Worm (Caenorhabditis elegans) whole organism, L3 larva: ENCODE measurements around the gene srv-15.

ENCODE experiments used
- ama-1 ChIP-seq: fragments of 150-350 bp; optimal IDR thresholded peaks from 2 replicates; lab custom pipeline; 2018
- ceh-16 ChIP-seq: sonication (generic microtip); optimal IDR thresholded peaks from 2 replicates; lab custom pipeline; 2017; ENCODE audit warnings: missing biosample characterization, missing genetic modification characterization
- egl-27 ChIP-seq: sonication (generic microtip); optimal IDR thresholded peaks from 4 replicates; lab custom pipeline; 2017; ENCODE audit warnings: missing biosample characterization, missing genetic modification reagents, missing genetic modification characterization
- egl-5 ChIP-seq: fragments of 150-350 bp; optimal IDR thresholded peaks from 2 replicates; lab custom pipeline; 2017; ENCODE audit warnings: missing biosample characterization, missing genetic modification reagents, missing genetic modification characterization, inconsistent platforms
- elt-1 ChIP-seq: fragments of 150-350 bp; optimal IDR thresholded peaks from 2 replicates; lab custom pipeline; 2014; ENCODE audit warnings: missing biosample characterization, missing genetic modification characterization
- elt-3 ChIP-seq, 3 experiments: fragments of 150-350 bp in 1 of 3; sonication (generic microtip) in 2 of 3; optimal IDR thresholded peaks; 2 replicates in 2 of 3; 4 replicates in 1 of 3; lab custom pipeline; 2014 to 2017; ENCODE audit warnings: missing biosample characterization in 3 of 3, missing genetic modification characterization in 3 of 3
- nfya-1 ChIP-seq: sonication (generic microtip); optimal IDR thresholded peaks from 2 replicates; lab custom pipeline; 2017; ENCODE audit warnings: missing genetic modification characterization, mild to moderate bottlenecking, missing compliant biosample characterization, antibody characterized with exemption, moderate library complexity; ENCODE audit not compliant: insufficient read depth
- nhr-11 ChIP-seq: fragments of 150-350 bp; optimal IDR thresholded peaks from 2 replicates; lab custom pipeline; 2014; ENCODE audit warnings: missing biosample characterization, missing genetic modification characterization
- nhr-28 ChIP-seq: fragments of 150-350 bp; optimal IDR thresholded peaks from 2 replicates; lab custom pipeline; 2014; ENCODE audit warnings: missing biosample characterization, missing genetic modification characterization
- pha-4 ChIP-seq: fragments of 150-350 bp; optimal IDR thresholded peaks from 2 replicates; lab custom pipeline; 2014; ENCODE audit warnings: missing biosample characterization, missing genetic modification reagents, missing genetic modification characterization

DNA sequence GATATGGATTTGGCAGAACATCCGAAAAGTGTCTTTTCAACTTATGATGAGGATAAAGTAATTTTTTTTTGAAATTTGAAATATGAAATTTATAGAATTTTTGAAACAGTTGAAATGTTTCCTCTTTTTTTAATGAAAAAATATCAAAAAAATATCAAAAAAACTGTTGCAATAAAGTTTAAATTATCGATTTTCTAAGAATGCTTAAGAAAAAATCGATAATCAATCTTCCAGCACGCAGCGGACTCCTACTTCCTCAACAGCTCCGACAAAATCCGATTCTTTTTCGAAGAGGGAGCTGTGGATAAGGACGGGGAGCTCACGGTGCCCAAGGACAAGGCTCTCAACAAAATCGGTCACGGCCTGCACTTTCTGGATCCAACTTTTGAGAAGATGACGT is 24.3 kb downstream of the srv-15 start:
- TF ChIP-seq egl-27 (tag; lab: Kevin White, UChicago) (no peak), egl-5 (tag; lab: Kevin White, UChicago) (no peak), ama-1 (lab: Kevin White, UChicago) (no peak), nfya-1 (no peak), ceh-16 (no peak), elt-3 (tag; optimal IDR thresholded peaks at IDR 0.05; lab: Kevin White, UChicago) (no peak), elt-1 (tag; lab: Kevin White, UChicago) (no peak), nhr-28 (tag; lab: Kevin White, UChicago) (no peak), pha-4 (no peak), nhr-11 (tag; lab: Kevin White, UChicago) (no peak)
